Worm (Caenorhabditis elegans) whole organism, young adult: ENCODE data around the gene mlc-4.
"Not testable (repeated sequence)": the region's sequence is repeated elsewhere in the genome, so short reads cannot be mapped to it uniquely, and the experiment has no call there.

Experiments
- efl-1 ChIP-seq: fragments of 150-350 bp; optimal IDR thresholded peaks from 2 replicates; lab custom pipeline; 2014; ENCODE audit warnings: missing biosample characterization, missing genetic modification reagents, missing genetic modification characterization
- egrh-3 ChIP-seq: fragments of 200-800 bp; sonication (Bioruptor generic); IDR thresholded peaks from 2 replicates; pipeline ENCODE4 v1.3.6; 2022; ENCODE audit warnings: missing genetic modification reagents, missing genetic modification characterization, missing compliant biosample characterization
- mes-4 ChIP-seq: sonication (generic microtip); optimal IDR thresholded peaks from 2 replicates; lab custom pipeline; 2016; ENCODE audit warnings: missing genotype, missing genetic modification characterization, missing compliant biosample characterization
- nhr-80 ChIP-seq: sonication (generic microtip); optimal IDR thresholded peaks from 2 replicates; lab custom pipeline; 2016; ENCODE audit warnings: missing genetic modification characterization, missing compliant biosample characterization
- ztf-22 ChIP-seq: fragments of 200-800 bp; sonication (Bioruptor generic); optimal IDR thresholded peaks from 2 replicates; lab custom pipeline; 2018; ENCODE audit warnings: mild to moderate bottlenecking, missing genetic modification characterization, moderate library complexity, missing compliant biosample characterization

ce11 chrIII:3362220-3362734 is 31.3 kb downstream of the mlc-4 start:
- TF ChIP-seq ztf-22 (GFP tag; lab: Kevin White, UChicago); mes-4; nhr-80 (tag; lab: Kevin White, UChicago); egrh-3 (GFP tag; lab: Robert Waterston, UW); efl-1 (GFP tag; lab: Kevin White, UChicago): not testable (repeated sequence)
